Worm (Caenorhabditis elegans): Measurements from ENCODE around the gene F31A3.5.

ce11 chrX:17528068-17528467, 35.3 kb downstream of the F31A3.5 start, which contains the start of gene sup-10:
- TF ChIP-seq nhr-77 (tag; optimal IDR thresholded peaks at IDR 0.05), result no peak
- TF ChIP-seq nhr-12 (tag; optimal IDR thresholded peaks at IDR 0.05), result no peak

Data from whole organism, L3 larva.